Fruit fly (Drosophila melanogaster) whole organism, embryonic: ENCODE measurements around the gene CG16753.

ENCODE experiments used
- Atf6 ChIP-seq: fragments of 200-800 bp; sonication (Bioruptor generic); IDR thresholded peaks from 2 replicates; pipeline ENCODE4 v1.3.6; 2022; ENCODE audit warnings: missing biosample characterization, missing genetic modification characterization
- Blimp-1 ChIP-seq: fragments of 200-800 bp; sonication (Bioruptor generic); optimal IDR thresholded peaks from 3 replicates; lab custom pipeline; 2018; ENCODE audit warnings: missing biosample characterization, missing genetic modification characterization, mild to moderate bottlenecking, moderate library complexity, missing genetic modification reagents
- BtbVII ChIP-seq: fragments of 200-800 bp; sonication (Bioruptor generic); optimal IDR thresholded peaks from 3 replicates; lab custom pipeline; 2017; ENCODE audit warnings: missing biosample characterization, mild to moderate bottlenecking, missing genetic modification characterization
- CG10366 ChIP-seq: fragments of 200-800 bp; sonication (Bioruptor generic); IDR thresholded peaks from 2 replicates; pipeline ENCODE4 v1.3.6; 2022; ENCODE audit warnings: missing biosample characterization, missing genetic modification characterization
- CG10959 ChIP-seq: fragments of 200-800 bp; sonication (Bioruptor generic); IDR thresholded peaks from 2 replicates; pipeline ENCODE4 v1.3.6; 2022; ENCODE audit warnings: missing biosample characterization, missing genetic modification characterization
- CG10979 ChIP-seq: fragments of 200-800 bp; sonication (Bioruptor generic); optimal IDR thresholded peaks from 2 replicates; lab custom pipeline; 2018; ENCODE audit warnings: missing biosample characterization, mild to moderate bottlenecking, missing genetic modification characterization, moderate library complexity
- CG12155 ChIP-seq: fragments of 200-800 bp; sonication (Bioruptor generic); optimal IDR thresholded peaks from 3 replicates; lab custom pipeline; 2016; ENCODE audit warnings: missing biosample characterization, missing genetic modification characterization
- CG1233 ChIP-seq: fragments of 200-800 bp; sonication (Bioruptor generic); optimal IDR thresholded peaks from 4 replicates; lab custom pipeline; 2018; ENCODE audit warnings: missing biosample characterization, mild to moderate bottlenecking, missing genetic modification characterization
- CG13296 ChIP-seq: fragments of 200-800 bp; sonication (Bioruptor generic); optimal IDR thresholded peaks from 3 replicates; lab custom pipeline; 2018; ENCODE audit warnings: missing biosample characterization, mild to moderate bottlenecking, missing genetic modification characterization
- CG14050 ChIP-seq: fragments of 200-800 bp; sonication (Bioruptor generic); IDR thresholded peaks from 3 replicates; pipeline ENCODE4 v1.3.6; 2022; ENCODE audit warnings: missing biosample characterization, missing genetic modification characterization
- CG17186 ChIP-seq: fragments of 200-800 bp; sonication (Bioruptor generic); optimal IDR thresholded peaks from 3 replicates; lab custom pipeline; 2017; ENCODE audit warnings: missing biosample characterization, missing genetic modification reagents, missing genetic modification characterization
- CG30431 ChIP-seq: fragments of 200-800 bp; sonication (Bioruptor generic); optimal IDR thresholded peaks from 2 replicates; lab custom pipeline; 2017; ENCODE audit warnings: missing biosample characterization, missing genetic modification characterization
- CG3847 ChIP-seq: fragments of 200-800 bp; sonication (Bioruptor generic); IDR thresholded peaks from 2 replicates; pipeline ENCODE4 v1.3.6; 2022; ENCODE audit warnings: missing biosample characterization, missing genetic modification characterization
- CG3995 ChIP-seq: fragments of 200-800 bp; sonication (Bioruptor generic); optimal IDR thresholded peaks from 3 replicates; lab custom pipeline; 2016; ENCODE audit warnings: missing biosample characterization, missing genetic modification characterization
- CG4404 ChIP-seq: fragments of 200-800 bp; sonication (Bioruptor generic); IDR thresholded peaks from 2 replicates; pipeline ENCODE4 v1.3.6; 2022; ENCODE audit warnings: missing biosample characterization, missing genetic modification characterization
- CG4854 ChIP-seq: fragments of 200-800 bp; sonication (Bioruptor generic); optimal IDR thresholded peaks from 2 replicates; lab custom pipeline; 2016; ENCODE audit warnings: missing biosample characterization, missing genetic modification characterization, inconsistent platforms
- CG5245 ChIP-seq: fragments of 200-800 bp; sonication (Bioruptor generic); optimal IDR thresholded peaks from 3 replicates; lab custom pipeline; 2016; ENCODE audit warnings: missing biosample characterization, missing genetic modification characterization
- CG5953 ChIP-seq: fragments of 200-800 bp; sonication (Bioruptor generic); IDR thresholded peaks from 2 replicates; pipeline ENCODE4 v1.3.6; 2022; ENCODE audit warnings: missing biosample characterization, missing genetic modification characterization
- CG6254 ChIP-seq: fragments of 200-800 bp; sonication (Bioruptor generic); optimal IDR thresholded peaks from 3 replicates; lab custom pipeline; 2017; ENCODE audit warnings: mild to moderate bottlenecking, missing biosample characterization, missing genetic modification reagents, missing genetic modification characterization
- CG6854 ChIP-seq: fragments of 200-800 bp; sonication (Bioruptor generic); optimal IDR thresholded peaks from 3 replicates; lab custom pipeline; 2017; ENCODE audit warnings: missing biosample characterization, mild to moderate bottlenecking, missing genetic modification characterization
- CG9797 ChIP-seq: fragments of 200-800 bp; sonication (Bioruptor generic); optimal IDR thresholded peaks from 3 replicates; lab custom pipeline; 2018; ENCODE audit warnings: missing biosample characterization, mild to moderate bottlenecking, missing genetic modification characterization
- CG9817 ChIP-seq: fragments of 200-800 bp; sonication (Bioruptor generic); optimal IDR thresholded peaks from 2 replicates; lab custom pipeline; 2018; ENCODE audit warnings: missing biosample characterization, mild to moderate bottlenecking, missing genetic modification characterization, moderate library complexity
- CG9876 ChIP-seq: fragments of 200-800 bp; sonication (Bioruptor generic); optimal IDR thresholded peaks from 2 replicates; lab custom pipeline; 2016; ENCODE audit warnings: missing biosample characterization, missing genetic modification characterization
- D19B ChIP-seq: fragments of 200-800 bp; sonication (Bioruptor generic); optimal IDR thresholded peaks from 2 replicates; lab custom pipeline; 2017; ENCODE audit warnings: missing biosample characterization, mild to moderate bottlenecking, missing genetic modification characterization
- Dip3 ChIP-seq: fragments of 200-800 bp; sonication (Bioruptor generic); optimal IDR thresholded peaks from 3 replicates; lab custom pipeline; 2016; ENCODE audit warnings: missing biosample characterization, missing genetic modification characterization
- Elba2 ChIP-seq: fragments of 200-800 bp; sonication (Bioruptor generic); optimal IDR thresholded peaks from 3 replicates; lab custom pipeline; 2016; ENCODE audit warnings: missing biosample characterization, missing genetic modification characterization
- HHEX ChIP-seq: fragments of 200-800 bp; sonication (Bioruptor generic); optimal IDR thresholded peaks from 3 replicates; lab custom pipeline; 2017; ENCODE audit warnings: missing biosample characterization, mild to moderate bottlenecking, missing genetic modification characterization, missing genetic modification reagents
- HLH54F ChIP-seq: fragments of 200-800 bp; sonication (Bioruptor generic); optimal IDR thresholded peaks from 3 replicates; lab custom pipeline; 2016; ENCODE audit warnings: missing biosample characterization, missing genetic modification characterization
- Hmr ChIP-seq: fragments of 200-800 bp; sonication (Bioruptor generic); optimal IDR thresholded peaks from 3 replicates; lab custom pipeline; 2017; ENCODE audit warnings: mild to moderate bottlenecking, missing biosample characterization, missing genetic modification reagents, missing genetic modification characterization
- Hr3 ChIP-seq: fragments of 200-800 bp; sonication (Bioruptor generic); optimal IDR thresholded peaks from 3 replicates; lab custom pipeline; 2016; ENCODE audit warnings: missing biosample characterization, missing genetic modification characterization
- Kr ChIP-seq: fragments of 200-800 bp; sonication (Bioruptor generic); optimal IDR thresholded peaks from 2 replicates; lab custom pipeline; 2017; ENCODE audit warnings: missing biosample characterization, mild to moderate bottlenecking, missing genetic modification characterization
- NC2β ChIP-seq: fragments of 200-800 bp; sonication (Bioruptor generic); optimal IDR thresholded peaks from 2 replicates; lab custom pipeline; 2016; ENCODE audit warnings: missing biosample characterization, missing genetic modification characterization
- NfI ChIP-seq: fragments of 200-800 bp; sonication (Bioruptor generic); optimal IDR thresholded peaks from 3 replicates; lab custom pipeline; 2018; ENCODE audit warnings: missing biosample characterization, mild to moderate bottlenecking, missing genetic modification characterization, moderate library complexity
- Rfx ChIP-seq: fragments of 200-800 bp; sonication (Bioruptor generic); IDR thresholded peaks from 2 replicates; pipeline ENCODE4 v1.3.6; 2022; ENCODE audit warnings: missing biosample characterization, missing genetic modification characterization
- Sry-β ChIP-seq: fragments of 200-800 bp; sonication (Bioruptor generic); optimal IDR thresholded peaks from 2 replicates; lab custom pipeline; 2018; ENCODE audit warnings: missing biosample characterization, mild to moderate bottlenecking, missing genetic modification characterization, moderate library complexity
- ase ChIP-seq: fragments of 200-800 bp; sonication (Bioruptor generic); IDR thresholded peaks from 3 replicates; pipeline ENCODE4 v1.3.6; 2022; ENCODE audit warnings: missing biosample characterization, missing genetic modification characterization
- ash1 ChIP-seq: fragments of 200-800 bp; sonication (Bioruptor generic); optimal IDR thresholded peaks from 2 replicates; lab custom pipeline; 2018; ENCODE audit warnings: missing biosample characterization, mild to moderate bottlenecking, missing genetic modification characterization
- chm ChIP-seq: fragments of 200-800 bp; sonication (Bioruptor generic); IDR thresholded peaks from 2 replicates; pipeline ENCODE4 v1.3.6; 2022; ENCODE audit warnings: missing biosample characterization, missing genetic modification characterization
- dpn ChIP-seq, 2 experiments: fragments of 200-800 bp; sonication (Bioruptor generic); optimal IDR thresholded peaks; 3 replicates each; lab custom pipeline; 2016; ENCODE audit warnings: missing biosample characterization in 2 of 2, missing genetic modification characterization in 2 of 2
- dysf ChIP-seq: fragments of 200-800 bp; sonication (Bioruptor generic); IDR thresholded peaks from 3 replicates; pipeline ENCODE4 v1.3.6; 2022; ENCODE audit warnings: missing biosample characterization, missing genetic modification characterization
- gsb-n ChIP-seq: fragments of 200-800 bp; sonication (Bioruptor generic); optimal IDR thresholded peaks from 3 replicates; lab custom pipeline; 2018; ENCODE audit warnings: missing biosample characterization, mild to moderate bottlenecking, missing genetic modification characterization
- jigr1 ChIP-seq: fragments of 200-800 bp; sonication (Bioruptor generic); IDR thresholded peaks from 3 replicates; pipeline ENCODE4 v1.3.6; 2022; ENCODE audit warnings: missing biosample characterization, missing genetic modification characterization
- klu ChIP-seq: fragments of 200-800 bp; sonication (Bioruptor generic); IDR thresholded peaks from 2 replicates; pipeline ENCODE4 v1.3.6; 2022; ENCODE audit warnings: missing biosample characterization, missing genetic modification characterization
- lbe ChIP-seq: fragments of 200-800 bp; sonication (Bioruptor generic); optimal IDR thresholded peaks from 2 replicates; lab custom pipeline; 2016; ENCODE audit warnings: missing biosample characterization, mild to moderate bottlenecking, missing genetic modification characterization
- otp ChIP-seq: fragments of 200-800 bp; sonication (Bioruptor generic); IDR thresholded peaks from 3 replicates; pipeline ENCODE4, ENCODE4 v1.3.6; 2022; ENCODE audit warnings: missing biosample characterization, missing genetic modification characterization
- rib ChIP-seq: fragments of 200-800 bp; sonication (Bioruptor generic); IDR thresholded peaks from 2 replicates; pipeline ENCODE4 v1.3.6; 2022; ENCODE audit warnings: missing biosample characterization, missing genetic modification characterization
- sens ChIP-seq: fragments of 200-800 bp; sonication (Bioruptor generic); peaks from one replicate; lab custom pipeline; 2016; ENCODE audit warnings: missing biosample characterization, missing genetic modification characterization
- wdn ChIP-seq: fragments of 200-800 bp; sonication (Bioruptor generic); IDR thresholded peaks from 2 replicates; pipeline ENCODE4 v1.3.6; 2022; ENCODE audit warnings: missing biosample characterization, missing genetic modification characterization

CG16753 gene

DNA sequence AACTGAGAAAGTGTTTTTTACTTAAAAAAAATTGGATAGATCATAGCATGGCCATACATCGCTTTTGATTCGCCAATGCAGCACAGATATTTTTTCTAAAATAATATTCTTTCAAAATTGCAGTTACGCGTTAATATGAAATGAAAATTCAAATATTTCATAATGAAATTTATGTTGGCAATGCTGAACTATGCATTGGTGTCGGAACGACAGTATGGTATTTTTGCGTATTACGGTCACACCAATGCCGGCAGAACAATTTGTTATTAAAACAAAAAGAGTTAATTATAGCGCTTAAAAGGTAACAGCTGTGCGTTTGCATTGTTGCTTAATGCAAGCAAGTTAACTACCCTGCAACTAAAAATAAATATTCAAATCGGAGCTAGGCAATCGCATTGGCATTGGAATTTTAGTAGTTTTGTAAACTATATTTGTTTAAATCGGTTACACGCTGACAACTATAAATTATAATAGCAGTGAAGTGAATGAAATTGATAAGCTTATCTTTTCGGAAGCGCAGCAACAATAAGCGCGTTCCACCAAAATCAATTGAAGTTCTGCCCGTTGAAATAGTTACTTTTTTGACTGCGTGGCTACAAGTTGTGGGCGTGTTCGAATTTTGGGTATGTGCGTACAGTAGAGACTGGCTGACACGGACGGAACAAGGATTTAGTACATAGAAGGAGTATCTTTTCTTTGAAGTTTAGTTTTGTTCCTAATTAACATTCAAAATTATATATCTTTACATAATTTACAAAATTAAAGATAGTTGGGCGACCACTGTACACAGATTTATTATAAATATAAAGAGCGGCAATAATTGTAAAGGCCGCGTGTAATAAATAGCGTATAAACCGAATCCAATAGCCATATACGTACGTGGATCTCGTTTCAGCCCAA is 12.5 kb upstream of the CG16753 start, which contains the start of gene Prx4 (continued):
- TF ChIP-seq jigr1 (GFP tag; lab: Robert Waterston, UW) (0 out of 3 replicates have a peak, but pooled peaks have one; percentile 22), CG14050 (GFP tag; lab: Robert Waterston, UW) (peak; percentile 55), CG3995 (peak; percentile 30), CG3847 (GFP tag; lab: Robert Waterston, UW) (peak; percentile 56), D19B (GFP tag; lab: Kevin White, UChicago) (peak; percentile 61), dpn (GFP tag; optimal IDR thresholded peaks at IDR 0.05; lab: Kevin White, UChicago) (peak; percentile 15 to 60), CG4404 (GFP tag; lab: Robert Waterston, UW) (0 out of 2 replicates have a peak, but pooled peaks have one; percentile 36), dysf (GFP tag; lab: Robert Waterston, UW) (peak; percentile 82), Hmr (GFP tag; lab: Kevin White, UChicago) (peak; percentile 84), wdn (GFP tag; lab: Robert Waterston, UW) (0 out of 2 replicates have a peak, but pooled peaks have one; percentile 30), CG5953 (GFP tag; lab: Robert Waterston, UW) (peak; percentile 52; the same call in 1 of the 2 replicates), CG10959 (peak; percentile 48; the same call in 1 of the 2 replicates), lbe (GFP tag; lab: Kevin White, UChicago) (no peak), CG9817 (tag; lab: Kevin White, UChicago) (peak; percentile 64), HHEX (GFP tag; lab: Kevin White, UChicago) (peak; percentile 54), chm (GFP tag; lab: Robert Waterston, UW) (peak; percentile 69), NfI (GFP tag; lab: Kevin White, UChicago) (peak; percentile 65), CG9876 (GFP tag; lab: Kevin White, UChicago) (no peak), rib (GFP tag; lab: Robert Waterston, UW) (no peak), klu (GFP tag; lab: Robert Waterston, UW) (no peak), Kr (GFP tag; lab: Kevin White, UChicago) (no peak), CG17186 (GFP tag; lab: Kevin White, UChicago) (no peak), CG10366 (GFP tag; lab: Robert Waterston, UW) (peak; percentile 81), ase (GFP tag; lab: Robert Waterston, UW) (peak; percentile 60; the same call in 1 of the 3 replicates), CG13296 (GFP tag; lab: Kevin White, UChicago) (peak; percentile 59), CG5245 (peak; percentile 42), Elba2 (GFP tag; lab: Kevin White, UChicago) (no peak), Rfx (peak; percentile 77), BtbVII (peak; percentile 66), Blimp-1 (GFP tag; lab: Kevin White, UChicago) (peak; percentile 73), CG30431 (GFP tag; lab: Kevin White, UChicago) (peak; percentile 38), CG12155 (GFP tag; lab: Kevin White, UChicago) (peak; percentile 66), CG9797 (GFP tag; lab: Kevin White, UChicago) (peak; percentile 68), CG6254 (peak; percentile 41), otp (GFP tag; lab: Robert Waterston, UW) (peak; percentile 59; the same call in 1 of the 3 replicates), Atf6 (GFP tag; lab: Robert Waterston, UW) (peak; percentile 66; the same call in 1 of the 2 replicates), NC2β (GFP tag; lab: Kevin White, UChicago) (no peak), Hr3 (GFP tag; lab: Kevin White, UChicago) (peak; percentile 57), Sry-β (no peak), gsb-n (peak; percentile 72), CG4854 (no peak), CG1233 (GFP tag; lab: Kevin White, UChicago) (peak; percentile 72), CG6854 (GFP tag; lab: Kevin White, UChicago) (peak; percentile 56), ash1 (GFP tag; lab: Kevin White, UChicago) (no peak), sens (GFP tag; lab: Kevin White, UChicago) (peak; percentile 88), HLH54F (GFP tag; lab: Kevin White, UChicago) (peak; percentile 33), CG10979 (tag; lab: Kevin White, UChicago) (peak; percentile 69), Dip3 (GFP tag; lab: Kevin White, UChicago) (peak; percentile 61)
